Worm (Caenorhabditis elegans) whole organism, young adult: ENCODE results near the gene Y50D4A.10.

Experiments used
- ama-1 ChIP-seq, 3 experiments: fragments of 150-350 bp in 1 of 3; sonication (generic microtip) in 2 of 3; optimal IDR thresholded peaks; 2 replicates each; lab custom pipeline; 2014 to 2018; ENCODE audit warnings: missing biosample characterization in 2 of 3, missing genetic modification characterization in 2 of 3, missing genetic modification reagents in 2 of 3
- atf-7 ChIP-seq: sonication (generic microtip); optimal IDR thresholded peaks from 2 replicates; lab custom pipeline; 2017; ENCODE audit warnings: mild to moderate bottlenecking, missing genetic modification characterization, missing compliant biosample characterization
- cebp-1 ChIP-seq, 2 experiments: fragments of 200-800 bp in 1 of 2; sonication (Bioruptor generic) in 1 of 2; sonication (generic microtip) in 1 of 2; IDR thresholded peaks in 1 of 2; optimal IDR thresholded peaks in 1 of 2; 2 replicates each; pipeline versions ENCODE4 v1.3.6 to Lab custom; 2017 to 2022; ENCODE audit warnings: missing compliant biosample characterization in 2 of 2, missing genetic modification characterization in 2 of 2, mild to moderate bottlenecking in 1 of 2, missing genetic modification reagents in 1 of 2, moderate library complexity in 1 of 2
- dpff-1 ChIP-seq: sonication (generic microtip); optimal IDR thresholded peaks from 2 replicates; lab custom pipeline; 2017; ENCODE audit warnings: mild to moderate bottlenecking, missing genetic modification characterization, missing compliant biosample characterization
- fkh-3 ChIP-seq: sonication (generic microtip); optimal IDR thresholded peaks from 2 replicates; lab custom pipeline; 2016; ENCODE audit warnings: mild to moderate bottlenecking, missing genetic modification characterization, missing compliant biosample characterization
- hrde-1 ChIP-seq: sonication (generic microtip); optimal IDR thresholded peaks from 2 replicates; lab custom pipeline; 2016; ENCODE audit warnings: missing genetic modification characterization, mild to moderate bottlenecking, missing compliant biosample characterization, moderate library complexity, missing genotype, missing genetic modification reagents, borderline replicate concordance
- mxl-1 ChIP-seq: sonication (generic microtip); optimal IDR thresholded peaks from 2 replicates; lab custom pipeline; 2016; ENCODE audit warnings: missing genetic modification characterization, missing compliant biosample characterization

DNA sequence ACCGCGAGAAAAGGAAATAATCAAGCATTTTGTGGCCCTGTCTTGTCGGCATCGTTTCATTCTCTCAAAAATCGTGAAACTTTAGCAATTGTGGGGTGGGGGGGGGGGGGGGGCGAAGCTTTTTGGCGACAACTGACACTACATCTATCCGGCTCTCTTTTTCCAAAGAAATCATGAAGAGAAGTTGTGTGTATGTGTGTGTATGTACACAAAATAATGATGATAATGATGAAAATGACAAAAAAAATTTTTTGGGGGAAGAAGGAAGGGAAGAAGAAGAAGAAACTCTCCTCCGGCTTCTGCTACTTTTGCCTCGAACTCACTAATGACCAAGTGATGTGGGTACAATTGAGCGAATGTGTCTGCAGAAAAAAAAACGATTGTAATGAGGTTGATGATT, 22.6 kb upstream of the Y50D4A.10 start:
- TF ChIP-seq hrde-1 (tag; lab: Kevin White, UChicago) (no peak), mxl-1 (tag; lab: Kevin White, UChicago) (no peak), ama-1 (optimal IDR thresholded peaks at IDR 0.05; lab: Kevin White, UChicago) (no peak), ama-1 (GFP tag; optimal IDR thresholded peaks at IDR 0.05; lab: Kevin White, UChicago) (no peak), fkh-3 (tag; lab: Kevin White, UChicago) (no peak), cebp-1 (GFP tag; IDR thresholded peaks at IDR 0.05; lab: Robert Waterston, UW) (no peak), cebp-1 (tag; optimal IDR thresholded peaks at IDR 0.05; lab: Kevin White, UChicago) (no peak), atf-7 (no peak), dpff-1 (no peak)
